Fruit fly (Drosophila melanogaster) whole organism, embryonic: ENCODE data around the gene Indy.

ENCODE experiments used
- Atf6 ChIP-seq: fragments of 200-800 bp; sonication (Bioruptor generic); IDR thresholded peaks from 2 replicates; pipeline ENCODE4 v1.3.6; 2022; ENCODE audit warnings: missing biosample characterization, missing genetic modification characterization
- Awh ChIP-seq: fragments of 200-800 bp; sonication (Bioruptor generic); IDR thresholded peaks from 2 replicates; pipeline ENCODE4, ENCODE4 v1.3.6; 2022; ENCODE audit warnings: missing biosample characterization, missing genetic modification characterization
- Bgb ChIP-seq: fragments of 200-800 bp; sonication (Bioruptor generic); IDR thresholded peaks from 2 replicates; pipeline ENCODE4 v1.3.6; 2022; ENCODE audit warnings: missing biosample characterization, missing genetic modification characterization; ENCODE audit not compliant: partially characterized antibody
- CG11456 ChIP-seq: fragments of 200-800 bp; sonication (Bioruptor generic); IDR thresholded peaks from 3 replicates; pipeline ENCODE4 v1.3.6; 2022; ENCODE audit warnings: missing biosample characterization, missing genetic modification characterization
- CG11504 ChIP-seq: fragments of 200-800 bp; sonication (Bioruptor generic); optimal IDR thresholded peaks from 3 replicates; lab custom pipeline; 2019; ENCODE audit warnings: missing biosample characterization, mild to moderate bottlenecking, missing genetic modification characterization, moderate library complexity
- CG11560 ChIP-seq: fragments of 200-800 bp; sonication (Bioruptor generic); IDR thresholded peaks from 3 replicates; pipeline ENCODE4 v1.3.6; 2022; ENCODE audit warnings: missing biosample characterization, missing genetic modification characterization
- CG13894 ChIP-seq: fragments of 200-800 bp; sonication (Bioruptor generic); optimal IDR thresholded peaks from 3 replicates; lab custom pipeline; 2018; ENCODE audit warnings: missing biosample characterization, mild to moderate bottlenecking, missing genetic modification characterization, moderate library complexity
- CG1602 ChIP-seq: fragments of 200-800 bp; sonication (Bioruptor generic); optimal IDR thresholded peaks from 3 replicates; lab custom pipeline; 2016; ENCODE audit warnings: missing biosample characterization, missing genetic modification characterization
- CG18476 ChIP-seq: fragments of 200-800 bp; sonication (Bioruptor generic); optimal IDR thresholded peaks from 2 replicates; lab custom pipeline; 2016; ENCODE audit warnings: missing biosample characterization, mild to moderate bottlenecking, missing genetic modification characterization
- CG2199 ChIP-seq: fragments of 200-800 bp; sonication (Bioruptor generic); IDR thresholded peaks from 3 replicates; pipeline ENCODE4 v1.3.6; 2022; ENCODE audit warnings: missing biosample characterization, missing genetic modification characterization
- CG33213 ChIP-seq: fragments of 200-800 bp; sonication (Bioruptor generic); optimal IDR thresholded peaks from 3 replicates; lab custom pipeline; 2016; ENCODE audit warnings: missing biosample characterization, missing genetic modification characterization
- CG6813 ChIP-seq: fragments of 200-800 bp; sonication (Bioruptor generic); optimal IDR thresholded peaks from 2 replicates; lab custom pipeline; 2017; ENCODE audit warnings: missing biosample characterization, missing genetic modification characterization, mild to moderate bottlenecking, moderate library complexity, missing genetic modification reagents
- CG7357 ChIP-seq: fragments of 200-800 bp; sonication (Bioruptor generic); IDR thresholded peaks from 3 replicates; pipeline ENCODE4 v1.3.6; 2022; ENCODE audit warnings: missing biosample characterization, missing genetic modification characterization
- CG8290 ChIP-seq, 3 experiments: fragments of 200-800 bp; sonication (Bioruptor generic); optimal IDR thresholded peaks; 2 replicates each; lab custom pipeline; 2016 to 2019; ENCODE audit warnings: missing biosample characterization in 3 of 3, missing genetic modification characterization in 3 of 3, mild to moderate bottlenecking in 2 of 3, moderate library complexity in 1 of 3
- CG9876 ChIP-seq: fragments of 200-800 bp; sonication (Bioruptor generic); optimal IDR thresholded peaks from 2 replicates; lab custom pipeline; 2016; ENCODE audit warnings: missing biosample characterization, missing genetic modification characterization
- CoRest ChIP-seq: fragments of 200-800 bp; sonication (Bioruptor generic); optimal IDR thresholded peaks from 3 replicates; lab custom pipeline; 2018; ENCODE audit warnings: missing biosample characterization, mild to moderate bottlenecking, missing genetic modification characterization, moderate library complexity
- E2f2 ChIP-seq: fragments of 200-800 bp; sonication (Bioruptor generic); IDR thresholded peaks from 2 replicates; pipeline ENCODE4 v1.3.6; 2022; ENCODE audit warnings: missing biosample characterization, missing genetic modification characterization
- HLHmδ ChIP-seq: fragments of 200-800 bp; sonication (Bioruptor generic); optimal IDR thresholded peaks from 2 replicates; lab custom pipeline; 2018; ENCODE audit warnings: missing biosample characterization, mild to moderate bottlenecking, missing genetic modification characterization, moderate library complexity
- Kr ChIP-seq: fragments of 200-800 bp; sonication (Bioruptor generic); optimal IDR thresholded peaks from 2 replicates; lab custom pipeline; 2017; ENCODE audit warnings: missing biosample characterization, mild to moderate bottlenecking, missing genetic modification characterization
- Med ChIP-seq: fragments of 200-800 bp; sonication (Bioruptor generic); peaks from one replicate; lab custom pipeline; 2016; ENCODE audit warnings: missing biosample characterization, missing genetic modification characterization, mild to moderate bottlenecking, inconsistent platforms, moderate library complexity
- Meics ChIP-seq: fragments of 200-800 bp; sonication (Bioruptor generic); optimal IDR thresholded peaks from 2 replicates; lab custom pipeline; 2017; ENCODE audit warnings: missing biosample characterization, mild to moderate bottlenecking, missing genetic modification characterization
- NC2α ChIP-seq: fragments of 200-800 bp; sonication (Bioruptor generic); optimal IDR thresholded peaks from 2 replicates; lab custom pipeline; 2016; ENCODE audit warnings: missing biosample characterization, missing genetic modification characterization
- NfI ChIP-seq: fragments of 200-800 bp; sonication (Bioruptor generic); optimal IDR thresholded peaks from 3 replicates; lab custom pipeline; 2018; ENCODE audit warnings: missing biosample characterization, mild to moderate bottlenecking, missing genetic modification characterization, moderate library complexity
- Pdp1 ChIP-seq, 2 experiments: fragments of 200-800 bp; sonication (Bioruptor generic); optimal IDR thresholded peaks; 3 replicates each; lab custom pipeline; 2016; ENCODE audit warnings: missing biosample characterization in 2 of 2, missing genetic modification characterization in 2 of 2, mild to moderate bottlenecking in 1 of 2, moderate library complexity in 1 of 2
- ab ChIP-seq: fragments of 200-800 bp; sonication (Bioruptor generic); optimal IDR thresholded peaks from 2 replicates; lab custom pipeline; 2016; ENCODE audit warnings: missing biosample characterization, missing genetic modification characterization
- bab2 ChIP-seq: fragments of 200-800 bp; sonication (Bioruptor generic); optimal IDR thresholded peaks from 2 replicates; lab custom pipeline; 2016; ENCODE audit warnings: missing biosample characterization, missing genetic modification characterization
- bbx ChIP-seq: fragments of 200-800 bp; sonication (Bioruptor generic); IDR thresholded peaks from 2 replicates; pipeline ENCODE4 v1.3.6; 2022; ENCODE audit warnings: missing biosample characterization, missing genetic modification characterization; ENCODE audit not compliant: partially characterized antibody
- cg ChIP-seq: fragments of 200-800 bp; sonication (Bioruptor generic); optimal IDR thresholded peaks from 3 replicates; lab custom pipeline; 2019; ENCODE audit warnings: missing biosample characterization, mild to moderate bottlenecking, missing genetic modification characterization, moderate library complexity
- chinmo ChIP-seq: fragments of 200-800 bp; sonication (Bioruptor generic); IDR thresholded peaks from 4 replicates; pipeline ENCODE4 v1.3.6; 2022; ENCODE audit warnings: missing biosample characterization, missing genetic modification characterization; ENCODE audit not compliant: partially characterized antibody
- crc ChIP-seq: fragments of 200-800 bp; sonication (Bioruptor generic); optimal IDR thresholded peaks from 2 replicates; lab custom pipeline; 2016; ENCODE audit warnings: missing biosample characterization, missing genetic modification characterization
- cwo ChIP-seq: fragments of 200-800 bp; sonication (Bioruptor generic); optimal IDR thresholded peaks from 3 replicates; lab custom pipeline; 2017; ENCODE audit warnings: missing biosample characterization, missing genetic modification characterization, mild to moderate bottlenecking, moderate library complexity, missing genetic modification reagents
- dysf ChIP-seq: fragments of 200-800 bp; sonication (Bioruptor generic); IDR thresholded peaks from 3 replicates; pipeline ENCODE4 v1.3.6; 2022; ENCODE audit warnings: missing biosample characterization, missing genetic modification characterization
- emc ChIP-seq: fragments of 200-800 bp; sonication (Bioruptor generic); optimal IDR thresholded peaks from 2 replicates; lab custom pipeline; 2016; ENCODE audit warnings: missing biosample characterization, missing genetic modification characterization
- eve ChIP-seq, 2 experiments: fragments of >200 bp; optimal IDR thresholded peaks; 2 replicates each; lab custom pipeline; 2017; ENCODE audit warnings: missing biosample characterization in 2 of 2, missing genetic modification characterization in 2 of 2
- gro ChIP-seq: fragments of 200-800 bp; sonication (Bioruptor generic); optimal IDR thresholded peaks from 2 replicates; lab custom pipeline; 2016; ENCODE audit warnings: missing biosample characterization, missing genetic modification characterization
- hbn ChIP-seq: fragments of 200-800 bp; sonication (Bioruptor generic); IDR thresholded peaks from 2 replicates; pipeline ENCODE4 v1.3.6; 2022; ENCODE audit warnings: missing biosample characterization, missing genetic modification characterization; ENCODE audit not compliant: partially characterized antibody
- insv ChIP-seq, 2 experiments: fragments of 200-800 bp; sonication (Bioruptor generic); optimal IDR thresholded peaks; 3 replicates each; lab custom pipeline; 2016 to 2018; ENCODE audit warnings: missing biosample characterization in 2 of 2, missing genetic modification characterization in 2 of 2
- jing ChIP-seq: fragments of 200-800 bp; sonication (Bioruptor generic); optimal IDR thresholded peaks from 2 replicates; lab custom pipeline; 2018; ENCODE audit warnings: missing biosample characterization, mild to moderate bottlenecking, missing genetic modification characterization
- kni ChIP-seq: fragments of 200-800 bp; sonication (Bioruptor generic); optimal IDR thresholded peaks from 3 replicates; lab custom pipeline; 2017; ENCODE audit warnings: mild to moderate bottlenecking, missing biosample characterization, missing genetic modification reagents, missing genetic modification characterization
- lab ChIP-seq: fragments of 200-800 bp; sonication (Bioruptor generic); optimal IDR thresholded peaks from 3 replicates; lab custom pipeline; 2017; ENCODE audit warnings: missing biosample characterization, missing genetic modification characterization, mild to moderate bottlenecking, moderate library complexity, missing genetic modification reagents
- nerfin-1 ChIP-seq: fragments of 200-800 bp; sonication (Bioruptor generic); optimal IDR thresholded peaks from 3 replicates; lab custom pipeline; 2019; ENCODE audit warnings: missing biosample characterization, mild to moderate bottlenecking, missing genetic modification characterization, moderate library complexity
- pfk ChIP-seq: fragments of 200-800 bp; sonication (Bioruptor generic); optimal IDR thresholded peaks from 2 replicates; lab custom pipeline; 2018; ENCODE audit warnings: missing biosample characterization, mild to moderate bottlenecking, missing genetic modification characterization, moderate library complexity
- sd ChIP-seq: fragments of 200-800 bp; sonication (Bioruptor generic); optimal IDR thresholded peaks from 3 replicates; lab custom pipeline; 2018; ENCODE audit warnings: missing biosample characterization, mild to moderate bottlenecking, missing genetic modification characterization, moderate library complexity
- sens ChIP-seq: fragments of 200-800 bp; sonication (Bioruptor generic); peaks from one replicate; lab custom pipeline; 2016; ENCODE audit warnings: missing biosample characterization, missing genetic modification characterization
- sens-2 ChIP-seq: fragments of 200-800 bp; sonication (Bioruptor generic); IDR thresholded peaks from 2 replicates; pipeline ENCODE4 v1.3.6; 2022; ENCODE audit warnings: missing biosample characterization, missing genetic modification characterization
- sisA ChIP-seq: fragments of 200-800 bp; sonication (Bioruptor generic); IDR thresholded peaks from 2 replicates; pipeline ENCODE4 v1.3.6; 2022; ENCODE audit warnings: missing biosample characterization, missing genetic modification characterization
- slou ChIP-seq: fragments of 200-800 bp; sonication (Bioruptor generic); optimal IDR thresholded peaks from 3 replicates; lab custom pipeline; 2016; ENCODE audit warnings: missing biosample characterization, missing genetic modification characterization
- sug ChIP-seq: fragments of 200-800 bp; optimal IDR thresholded peaks from 2 replicates; lab custom pipeline; 2019; ENCODE audit warnings: missing biosample characterization, mild to moderate bottlenecking, missing genetic modification characterization, moderate library complexity
- tgo ChIP-seq: fragments of 200-800 bp; sonication (Bioruptor generic); IDR thresholded peaks from 3 replicates; pipeline ENCODE4 v1.3.6; 2022; ENCODE audit warnings: missing biosample characterization, missing genetic modification characterization
- unpg ChIP-seq: fragments of 200-800 bp; sonication (Bioruptor generic); optimal IDR thresholded peaks from 3 replicates; lab custom pipeline; 2018; ENCODE audit warnings: missing biosample characterization, mild to moderate bottlenecking, missing genetic modification characterization, moderate library complexity
- vvl ChIP-seq: fragments of 200-800 bp; sonication (Bioruptor generic); IDR thresholded peaks from 2 replicates; pipeline ENCODE4 v1.3.6; 2022; ENCODE audit warnings: missing biosample characterization, missing genetic modification characterization

Indy gene

dm6 chr3L:18832708-18833107, 13.4 kb downstream of the Indy start (continued):
- TF ChIP-seq nerfin-1 (tag; lab: Kevin White, UChicago) (no peak), CG18476 (GFP tag; lab: Kevin White, UChicago) (no peak), jing (no peak), sd (tag; lab: Kevin White, UChicago) (peak; percentile 18), CG6813 (GFP tag; lab: Kevin White, UChicago) (peak; percentile 39), CG11504 (tag; lab: Kevin White, UChicago) (no peak), insv (GFP tag; optimal IDR thresholded peaks at IDR 0.05; lab: Kevin White, UChicago) (no peak), sug (tag; lab: Kevin White, UChicago) (peak; percentile 1), bbx (GFP tag; lab: Robert Waterston, UW) (0 out of 2 replicates have a peak, but pooled peaks have one; percentile 24), NfI (GFP tag; lab: Kevin White, UChicago) (no peak), kni (GFP tag; lab: Kevin White, UChicago) (peak; percentile 24), CG8290 (GFP tag; optimal IDR thresholded peaks at IDR 0.05; lab: Kevin White, UChicago) (no peak), CG8290 (tag; optimal IDR thresholded peaks at IDR 0.05; lab: Kevin White, UChicago) (no peak), gro (GFP tag; lab: Kevin White, UChicago) (no peak), cg (GFP tag; lab: Kevin White, UChicago) (peak; percentile 12), dysf (no peak), tgo (GFP tag; lab: Robert Waterston, UW) (no peak), lab (peak; percentile 74), Med (GFP tag; lab: Kevin White, UChicago) (peak; percentile 73), sens-2 (GFP tag; lab: Robert Waterston, UW) (0 out of 2 replicates have a peak, but pooled peaks have one; percentile 16), bab2 (GFP tag; lab: Kevin White, UChicago) (no peak), CG9876 (GFP tag; lab: Kevin White, UChicago) (no peak), CG11456 (GFP tag; lab: Robert Waterston, UW) (no peak), HLHmδ (peak; percentile 41), E2f2 (GFP tag; lab: Robert Waterston, UW) (no peak), CoRest (tag; lab: Kevin White, UChicago) (no peak), cwo (GFP tag; lab: Kevin White, UChicago) (peak; percentile 55), hbn (GFP tag; lab: Robert Waterston, UW) (no peak), Kr (peak; percentile 35), CG13894 (no peak), CG2199 (GFP tag; lab: Robert Waterston, UW) (peak; percentile 55; the same call in 2 of the 3 replicates), Awh (GFP tag; lab: Robert Waterston, UW) (no peak), Atf6 (GFP tag; lab: Robert Waterston, UW) (no peak)

DNA sequence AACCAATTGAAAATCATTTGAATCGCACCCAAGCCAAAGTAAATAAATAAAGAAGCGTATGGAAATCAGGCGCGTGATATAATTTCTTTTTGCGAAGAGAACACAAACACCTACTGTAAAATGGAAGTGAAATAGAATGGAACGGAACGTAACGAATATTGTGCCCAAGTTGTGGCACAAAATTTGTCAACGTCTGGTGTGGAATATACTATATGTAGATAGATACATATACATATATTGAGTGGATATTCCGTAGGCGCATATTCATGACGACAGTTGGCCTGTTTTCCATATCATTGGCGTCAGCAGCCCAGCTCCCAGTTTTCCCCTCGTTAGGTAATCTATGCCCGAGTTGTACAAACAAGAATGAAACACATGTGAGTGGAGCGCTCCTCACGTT, 13.9 kb downstream of the Indy start:
- TF ChIP-seq Med (GFP tag; lab: Kevin White, UChicago) (peak; percentile 56), vvl (GFP tag; lab: Robert Waterston, UW) (peak; percentile 50; the same call in 1 of the 2 replicates), NC2α (GFP tag; lab: Kevin White, UChicago) (no peak), unpg (GFP tag; lab: Kevin White, UChicago) (no peak), CG7357 (GFP tag; lab: Robert Waterston, UW) (no peak), eve (GFP tag; optimal IDR thresholded peaks at IDR 0.05; lab: Kevin White, UChicago) (peak in 1 of 2 experiments; percentile 52), emc (GFP tag; lab: Kevin White, UChicago) (no peak), Bgb (GFP tag; lab: Robert Waterston, UW) (no peak), ab (GFP tag; lab: Kevin White, UChicago) (no peak), Meics (GFP tag; lab: Kevin White, UChicago) (no peak), pfk (peak; percentile 21), crc (GFP tag; lab: Kevin White, UChicago) (no peak), CG33213 (GFP tag; lab: Kevin White, UChicago) (no peak), sisA (GFP tag; lab: Robert Waterston, UW) (no peak), Pdp1 (GFP tag; optimal IDR thresholded peaks at IDR 0.05; lab: Kevin White, UChicago) (peak in 1 of 2 experiments; percentile 57), slou (GFP tag; lab: Kevin White, UChicago) (no peak), sens (GFP tag; lab: Kevin White, UChicago) (peak; percentile 25), CG1602 (GFP tag; lab: Kevin White, UChicago) (no peak), CG11560 (no peak), chinmo (0 out of 4 replicates have a peak, but pooled peaks have one; percentile 44)
